Fruit fly (Drosophila melanogaster): ENCODE data around the gene Cpr67Fb.

- TF ChIP-seq pdm3 (GFP tag; optimal IDR thresholded peaks at IDR 0.05) (peak; percentile 78), CG7368 (GFP tag; optimal IDR thresholded peaks at IDR 0.05) (peak; percentile 87), CG8119 (GFP tag; IDR thresholded peaks at IDR 0.05) (peak; percentile 96), CG6854 (GFP tag; optimal IDR thresholded peaks at IDR 0.05) (peak; percentile 73), Smox (GFP tag; optimal IDR thresholded peaks at IDR 0.05) (peak; percentile 79), Met (GFP tag; optimal IDR thresholded peaks at IDR 0.05) (peak; percentile 87), CG11294 (GFP tag; IDR thresholded peaks at IDR 0.05) (peak; percentile 83), CG34406 (GFP tag; optimal IDR thresholded peaks at IDR 0.05) (peak; percentile 93)
Observed at dm6 chr3L:10855419-10856213, 38.4 kb upstream of the Cpr67Fb start.

All from whole organism, prepupa.